Fruit fly (Drosophila melanogaster): Measurements from ENCODE around the gene Rev1.

Gene Rev1

dm6 chr3L:633272-634254, 20.6 kb upstream of the Rev1 start (continued):
- TF ChIP-seq CG15269 (tag; optimal IDR thresholded peaks at IDR 0.05) (peak; percentile 72), chinmo (GFP tag; IDR thresholded peaks at IDR 0.05; ENCODE audit: partially characterized antibody) (peak; percentile 74; the same call in 2 of the 4 replicates), CG17568 (GFP tag; optimal IDR thresholded peaks at IDR 0.05) (peak; percentile 50), CG18599 (GFP tag; optimal IDR thresholded peaks at IDR 0.05) (peak; percentile 75), mld (GFP tag; IDR thresholded peaks at IDR 0.05; ENCODE audit: partially characterized antibody) (no peak), CG10366 (GFP tag; IDR thresholded peaks at IDR 0.05) (peak; percentile 82), vnd (GFP tag; IDR thresholded peaks at IDR 0.05; ENCODE audit: partially characterized antibody) (no peak), CG7987 (GFP tag; optimal IDR thresholded peaks at IDR 0.05) (no peak), ken (GFP tag; IDR thresholded peaks at IDR 0.05) (peak; percentile 94), da (GFP tag; optimal IDR thresholded peaks at IDR 0.05) (peak; percentile 26), CG8281 (tag; optimal IDR thresholded peaks at IDR 0.05) (peak; percentile 60), CG15601 (tag; optimal IDR thresholded peaks at IDR 0.05) (peak; percentile 90), CG11456 (GFP tag; IDR thresholded peaks at IDR 0.05) (peak; percentile 79), Dip3 (GFP tag; optimal IDR thresholded peaks at IDR 0.05) (peak; percentile 14), CHES-1-like (GFP tag; optimal IDR thresholded peaks at IDR 0.05) (peak; percentile 72), hbn (GFP tag; IDR thresholded peaks at IDR 0.05; ENCODE audit: partially characterized antibody) (no peak), Oli (tag; optimal IDR thresholded peaks at IDR 0.05) (peak; percentile 91), CG4730 (GFP tag; IDR thresholded peaks at IDR 0.05) (peak; percentile 65), CG9727 (GFP tag; optimal IDR thresholded peaks at IDR 0.05) (peak; percentile 84), Dref (GFP tag; IDR thresholded peaks at IDR 0.05) (no peak), nom (GFP tag; optimal IDR thresholded peaks at IDR 0.05) (no peak), Dek (tag; optimal IDR thresholded peaks at IDR 0.05) (peak; percentile 67), GATAe (GFP tag; conservative IDR thresholded peaks at IDR 0.05) (no peak), Side (GFP tag; optimal IDR thresholded peaks at IDR 0.05) (peak; percentile 71), Hsf (GFP tag; optimal IDR thresholded peaks at IDR 0.05) (peak; percentile 87), CG14050 (GFP tag; IDR thresholded peaks at IDR 0.05) (peak; percentile 64; the same call in 2 of the 3 replicates), CG5953 (GFP tag; IDR thresholded peaks at IDR 0.05) (peak; percentile 78), CG10209 (GFP tag; optimal IDR thresholded peaks at IDR 0.05) (peak; percentile 86), Oaz (GFP tag; IDR thresholded peaks at IDR 0.05) (peak; percentile 5; the same call in 1 of the 2 replicates), CG10959 (GFP tag; IDR thresholded peaks at IDR 0.05) (peak; percentile 83), danr (GFP tag; IDR thresholded peaks at IDR 0.05) (peak; percentile 54; the same call in 1 of the 2 replicates), pita (GFP tag; optimal IDR thresholded peaks at IDR 0.05) (no peak), gcm2 (GFP tag; optimal IDR thresholded peaks at IDR 0.05) (peak; percentile 73), cas (GFP tag; IDR thresholded peaks at IDR 0.05) (no peak), CG16863 (GFP tag; optimal IDR thresholded peaks at IDR 0.05) (peak; percentile 86), CG14965 (GFP tag; optimal IDR thresholded peaks at IDR 0.05; ENCODE audit: borderline replicate concordance) (peak; percentile 49), lmd (GFP tag; IDR thresholded peaks at IDR 0.05) (peak; percentile 86), grau (tag; optimal IDR thresholded peaks at IDR 0.05) (peak; percentile 79), chif (GFP tag; optimal IDR thresholded peaks at IDR 0.05) (peak; percentile 87 to 94), nerfin-2 (GFP tag; IDR thresholded peaks at IDR 0.05; ENCODE audit: partially characterized antibody) (peak; percentile 27; the same call in 1 of the 2 replicates), emc (GFP tag; optimal IDR thresholded peaks at IDR 0.05) (no peak), CG2712 (tag; optimal IDR thresholded peaks at IDR 0.05) (peak; percentile 91), CG12391 (tag; optimal IDR thresholded peaks at IDR 0.05) (peak; percentile 88), Fer1 (GFP tag; optimal IDR thresholded peaks at IDR 0.05) (peak; percentile 2), NC2α (GFP tag; optimal IDR thresholded peaks at IDR 0.05) (peak; percentile 85), CG31388 (GFP tag; optimal IDR thresholded peaks at IDR 0.05) (peak; percentile 49), CG1233 (GFP tag; optimal IDR thresholded peaks at IDR 0.05) (peak; percentile 71)
